Fruit fly (Drosophila melanogaster) S2 (cell line): ENCODE measurements around the gene CG6409.

Experiments
- CG8478 ChIP-seq: fragments of >200 bp; optimal IDR thresholded peaks from 2 replicates; lab custom pipeline; 2018
- CTCF ChIP-seq, 2 experiments: fragments of >200 bp; optimal IDR thresholded peaks; 2 replicates each; lab custom pipeline; 2018

DNA sequence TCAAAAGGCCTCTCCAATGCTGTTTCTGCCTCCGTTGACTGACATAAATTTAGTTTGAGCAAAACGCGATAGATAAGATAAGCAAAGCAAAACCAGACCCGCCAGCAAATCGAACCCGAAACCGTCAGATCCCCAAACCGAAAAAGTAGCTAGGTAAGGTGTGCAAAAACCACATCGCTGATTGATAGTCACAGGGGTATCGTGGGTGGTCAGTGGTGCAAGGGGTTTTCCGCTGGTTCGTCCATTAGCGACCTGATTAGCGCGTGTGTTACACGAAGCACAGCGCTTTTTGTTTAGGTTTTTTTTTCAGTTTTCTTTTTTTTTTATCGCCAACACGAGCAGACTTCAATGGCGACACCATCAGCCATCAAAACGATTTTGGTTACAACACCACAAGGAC, 18.3 kb downstream of the CG6409 start:
- TF ChIP-seq CTCF (optimal IDR thresholded peaks at IDR 0.05; lab: Kevin White, UChicago) (peak in 1 of 2 experiments; percentile 4), CG8478 (lab: Kevin White, UChicago) (no peak)
